Worm (Caenorhabditis elegans) whole organism, L1 larva: Measurements from ENCODE around the gene rcs-1.

Source experiments
- C04F5.9 ChIP-seq: sonication (generic microtip); optimal IDR thresholded peaks from 2 replicates; lab custom pipeline; 2016; ENCODE audit warnings: missing genetic modification characterization, missing compliant biosample characterization
- C16A3.4 ChIP-seq: fragments of 150-350 bp; optimal IDR thresholded peaks from 2 replicates; lab custom pipeline; 2014; ENCODE audit warnings: missing biosample characterization, missing genetic modification characterization
- F16B12.6 ChIP-seq: fragments of 150-350 bp; optimal IDR thresholded peaks from 2 replicates; lab custom pipeline; 2014; ENCODE audit warnings: missing biosample characterization, missing genetic modification characterization
- Y116A8C.19 ChIP-seq: sonication (generic microtip); optimal IDR thresholded peaks from 2 replicates; lab custom pipeline; 2016; ENCODE audit warnings: missing compliant biosample characterization, missing genetic modification characterization, borderline replicate concordance
- aha-1 ChIP-seq: fragments of 150-350 bp; optimal IDR thresholded peaks from 2 replicates; lab custom pipeline; 2014; ENCODE audit warnings: missing biosample characterization, missing genetic modification characterization
- alr-1 ChIP-seq: fragments of 200-800 bp; sonication (Bioruptor generic); optimal IDR thresholded peaks from 2 replicates; lab custom pipeline; 2018; ENCODE audit warnings: borderline replicate concordance, mild to moderate bottlenecking, missing genetic modification characterization, missing compliant biosample characterization
- aly-2 ChIP-seq: fragments of 150-350 bp; optimal IDR thresholded peaks from 2 replicates; lab custom pipeline; 2014; ENCODE audit warnings: missing biosample characterization, missing genetic modification characterization
- ama-1 ChIP-seq: fragments of 150-350 bp; optimal IDR thresholded peaks from 2 replicates; lab custom pipeline; 2014
- ceh-63 ChIP-seq: fragments of 200-800 bp; sonication (Bioruptor generic); optimal IDR thresholded peaks from 2 replicates; lab custom pipeline; 2018; ENCODE audit warnings: mild to moderate bottlenecking, missing genetic modification characterization, missing compliant biosample characterization
- ceh-90 ChIP-seq: sonication (generic microtip); optimal IDR thresholded peaks from 2 replicates; lab custom pipeline; 2016; ENCODE audit warnings: missing genetic modification characterization, missing compliant biosample characterization
- efl-1 ChIP-seq, 4 experiments: fragments of 150-350 bp; optimal IDR thresholded peaks in 3 of 4; peaks in 1 of 4; 1 replicate in 1 of 4; 2 replicates in 3 of 4; lab custom pipeline; 2014; ENCODE audit warnings: missing biosample characterization in 2 of 4, missing genetic modification characterization in 2 of 4, missing genetic modification reagents in 2 of 4
- efl-3 ChIP-seq: fragments of 200-800 bp; sonication (Bioruptor generic); optimal IDR thresholded peaks from 2 replicates; lab custom pipeline; 2018; ENCODE audit warnings: mild to moderate bottlenecking, missing genetic modification characterization, missing compliant biosample characterization
- egl-13 ChIP-seq: sonication (generic microtip); optimal IDR thresholded peaks from 2 replicates; lab custom pipeline; 2016; ENCODE audit warnings: missing genotype, missing genetic modification reagents, missing genetic modification characterization, missing compliant biosample characterization
- elt-2 ChIP-seq: sonication (generic microtip); optimal IDR thresholded peaks from 2 replicates; lab custom pipeline; 2016; ENCODE audit warnings: missing genetic modification characterization, mild to moderate bottlenecking, inconsistent platforms, missing compliant biosample characterization, missing genetic modification reagents
- ets-5 ChIP-seq: fragments of 200-800 bp; sonication (Bioruptor generic); IDR thresholded peaks from 2 replicates; pipeline ENCODE4 v1.3.6; 2022; ENCODE audit warnings: missing genetic modification characterization, missing compliant biosample characterization
- fkh-4 ChIP-seq: sonication (generic microtip); optimal IDR thresholded peaks from 2 replicates; lab custom pipeline; 2016; ENCODE audit warnings: missing compliant biosample characterization, missing genetic modification characterization, borderline replicate concordance
- fos-1 ChIP-seq: fragments of 150-350 bp; optimal IDR thresholded peaks from 2 replicates; lab custom pipeline; 2014; ENCODE audit warnings: missing biosample characterization, missing genetic modification characterization
- irx-1 ChIP-seq: sonication (generic microtip); optimal IDR thresholded peaks from 2 replicates; lab custom pipeline; 2016; ENCODE audit warnings: missing genetic modification characterization, missing compliant biosample characterization
- isw-1 ChIP-seq: fragments of 200-800 bp; sonication (Bioruptor generic); IDR thresholded peaks from 2 replicates; pipeline ENCODE4 v1.3.6; 2022; ENCODE audit warnings: missing genetic modification characterization, missing compliant biosample characterization
- jun-1 ChIP-seq: fragments of 150-350 bp; optimal IDR thresholded peaks from 2 replicates; lab custom pipeline; 2014; ENCODE audit warnings: missing biosample characterization, missing genetic modification reagents, missing genetic modification characterization
- lin-13 ChIP-seq: fragments of 150-350 bp; optimal IDR thresholded peaks from 2 replicates; lab custom pipeline; 2014; ENCODE audit warnings: missing biosample characterization, missing genetic modification reagents, missing genetic modification characterization
- lin-35 ChIP-seq, 2 experiments: fragments of 150-350 bp; optimal IDR thresholded peaks; 2 replicates each; lab custom pipeline; 2014; ENCODE audit warnings: missing biosample characterization in 2 of 2, missing genetic modification characterization in 2 of 2, missing genetic modification reagents in 2 of 2
- lin-39 ChIP-seq: fragments of 150-350 bp; optimal IDR thresholded peaks from 2 replicates; lab custom pipeline; 2014; ENCODE audit warnings: missing biosample characterization, missing genetic modification reagents, missing genetic modification characterization
- lir-3 ChIP-seq: sonication (generic microtip); optimal IDR thresholded peaks from 2 replicates; lab custom pipeline; 2016; ENCODE audit warnings: mild to moderate bottlenecking, missing genetic modification characterization, moderate library complexity, missing compliant biosample characterization; ENCODE audit not compliant: poor library complexity
- lsy-2 ChIP-seq, 2 experiments: fragments of 150-350 bp; optimal IDR thresholded peaks; 2 replicates each; lab custom pipeline; 2014; ENCODE audit warnings: missing biosample characterization in 2 of 2, missing genetic modification characterization in 2 of 2
- mab-9 ChIP-seq: fragments of 200-800 bp; sonication (Bioruptor generic); IDR thresholded peaks from 2 replicates; pipeline ENCODE4 v1.3.6; 2022; ENCODE audit warnings: missing genetic modification reagents, missing genetic modification characterization, missing compliant biosample characterization
- mef-2 ChIP-seq: fragments of 150-350 bp; optimal IDR thresholded peaks from 2 replicates; lab custom pipeline; 2014; ENCODE audit warnings: missing biosample characterization, missing genetic modification characterization
- mep-1 ChIP-seq: fragments of 150-350 bp; optimal IDR thresholded peaks from 2 replicates; lab custom pipeline; 2014; ENCODE audit warnings: missing biosample characterization, missing genetic modification characterization
- nhr-11 ChIP-seq: fragments of 150-350 bp; optimal IDR thresholded peaks from 2 replicates; lab custom pipeline; 2014; ENCODE audit warnings: missing biosample characterization, missing genetic modification characterization
- nhr-19 ChIP-seq: fragments of 200-800 bp; sonication (Bioruptor generic); conservative IDR thresholded peaks from 2 replicates; pipeline ENCODE4 v1.3.6; 2022; ENCODE audit warnings: missing genetic modification characterization, missing compliant biosample characterization
- nhr-237 ChIP-seq: fragments of 150-350 bp; optimal IDR thresholded peaks from 2 replicates; lab custom pipeline; 2014; ENCODE audit warnings: missing biosample characterization, missing genetic modification characterization
- nhr-47 ChIP-seq: sonication (generic microtip); optimal IDR thresholded peaks from 2 replicates; lab custom pipeline; 2016; ENCODE audit warnings: mild to moderate bottlenecking, missing genetic modification characterization, moderate library complexity, missing compliant biosample characterization
- nhr-71 ChIP-seq: sonication (generic microtip); optimal IDR thresholded peaks from 2 replicates; lab custom pipeline; 2016; ENCODE audit warnings: mild to moderate bottlenecking, missing genetic modification characterization, moderate library complexity, missing compliant biosample characterization
- nhr-76 ChIP-seq: sonication (generic microtip); optimal IDR thresholded peaks from 2 replicates; lab custom pipeline; 2017; ENCODE audit warnings: missing biosample characterization, missing genetic modification characterization
- nhr-77 ChIP-seq: fragments of 150-350 bp; optimal IDR thresholded peaks from 2 replicates; lab custom pipeline; 2014; ENCODE audit warnings: missing biosample characterization, missing genetic modification characterization
- nhr-84 ChIP-seq: sonication (generic microtip); optimal IDR thresholded peaks from 2 replicates; lab custom pipeline; 2017; ENCODE audit warnings: missing biosample characterization, missing genetic modification characterization
- nhr-90 ChIP-seq: sonication (generic microtip); optimal IDR thresholded peaks from 2 replicates; lab custom pipeline; 2016; ENCODE audit warnings: mild to moderate bottlenecking, missing genetic modification characterization, missing compliant biosample characterization; ENCODE audit not compliant: poor library complexity
- pag-3 ChIP-seq: sonication (generic microtip); optimal IDR thresholded peaks from 2 replicates; lab custom pipeline; 2017; ENCODE audit warnings: missing genetic modification characterization, mild to moderate bottlenecking, missing compliant biosample characterization, antibody characterized with exemption, borderline replicate concordance; ENCODE audit not compliant: insufficient read depth
- pax-3 ChIP-seq: fragments of 200-800 bp; sonication (Bioruptor generic); optimal IDR thresholded peaks from 2 replicates; lab custom pipeline; 2018; ENCODE audit warnings: mild to moderate bottlenecking, missing genetic modification characterization, moderate library complexity, missing compliant biosample characterization
- pqm-1 ChIP-seq: sonication (generic microtip); optimal IDR thresholded peaks from 3 replicates; lab custom pipeline; 2017; ENCODE audit warnings: missing biosample characterization, missing genetic modification characterization
- skn-1 ChIP-seq: fragments of 150-350 bp; optimal IDR thresholded peaks from 2 replicates; lab custom pipeline; 2014; ENCODE audit warnings: missing biosample characterization, missing genetic modification characterization
- snpc-4 ChIP-seq: fragments of 150-350 bp; optimal IDR thresholded peaks from 2 replicates; lab custom pipeline; 2014; ENCODE audit warnings: missing biosample characterization, missing genetic modification characterization
- sox-4 ChIP-seq: sonication (generic microtip); optimal IDR thresholded peaks from 2 replicates; lab custom pipeline; 2016; ENCODE audit warnings: missing genetic modification characterization, missing compliant biosample characterization
- sptf-1 ChIP-seq: fragments of 150-350 bp; optimal IDR thresholded peaks from 2 replicates; lab custom pipeline; 2014; ENCODE audit warnings: missing biosample characterization, missing genetic modification characterization
- swsn-7 ChIP-seq: sonication (generic microtip); optimal IDR thresholded peaks from 2 replicates; lab custom pipeline; 2016; ENCODE audit warnings: missing genetic modification characterization, missing compliant biosample characterization
- tbx-2 ChIP-seq: sonication (generic microtip); optimal IDR thresholded peaks from 2 replicates; lab custom pipeline; 2016; ENCODE audit warnings: missing genetic modification characterization, missing compliant biosample characterization
- unc-130 ChIP-seq: fragments of 150-350 bp; optimal IDR thresholded peaks from 2 replicates; lab custom pipeline; 2017; ENCODE audit warnings: missing biosample characterization, missing genetic modification characterization, inconsistent platforms
- unc-30 ChIP-seq: sonication (generic microtip); optimal IDR thresholded peaks from 2 replicates; lab custom pipeline; 2017; ENCODE audit warnings: missing biosample characterization, missing genetic modification characterization
- unc-98 ChIP-seq: fragments of 200-800 bp; sonication (Bioruptor generic); IDR thresholded peaks from 2 replicates; pipeline ENCODE4 v1.3.6; 2022; ENCODE audit warnings: missing genetic modification characterization, missing compliant biosample characterization
- xbp-1 ChIP-seq: sonication (generic microtip); optimal IDR thresholded peaks from 2 replicates; lab custom pipeline; 2016; ENCODE audit warnings: missing genetic modification characterization, missing compliant biosample characterization
- zag-1 ChIP-seq: fragments of 150-350 bp; optimal IDR thresholded peaks from 2 replicates; lab custom pipeline; 2014; ENCODE audit warnings: missing biosample characterization, missing genetic modification characterization
- zip-4 ChIP-seq: fragments of 200-800 bp; sonication (Bioruptor generic); optimal IDR thresholded peaks from 2 replicates; lab custom pipeline; 2018; ENCODE audit warnings: mild to moderate bottlenecking, missing genetic modification characterization, moderate library complexity, missing compliant biosample characterization
- ztf-4 ChIP-seq: fragments of 150-350 bp; optimal IDR thresholded peaks from 2 replicates; lab custom pipeline; 2014; ENCODE audit warnings: missing biosample characterization, missing genetic modification characterization

Gene rcs-1

DNA sequence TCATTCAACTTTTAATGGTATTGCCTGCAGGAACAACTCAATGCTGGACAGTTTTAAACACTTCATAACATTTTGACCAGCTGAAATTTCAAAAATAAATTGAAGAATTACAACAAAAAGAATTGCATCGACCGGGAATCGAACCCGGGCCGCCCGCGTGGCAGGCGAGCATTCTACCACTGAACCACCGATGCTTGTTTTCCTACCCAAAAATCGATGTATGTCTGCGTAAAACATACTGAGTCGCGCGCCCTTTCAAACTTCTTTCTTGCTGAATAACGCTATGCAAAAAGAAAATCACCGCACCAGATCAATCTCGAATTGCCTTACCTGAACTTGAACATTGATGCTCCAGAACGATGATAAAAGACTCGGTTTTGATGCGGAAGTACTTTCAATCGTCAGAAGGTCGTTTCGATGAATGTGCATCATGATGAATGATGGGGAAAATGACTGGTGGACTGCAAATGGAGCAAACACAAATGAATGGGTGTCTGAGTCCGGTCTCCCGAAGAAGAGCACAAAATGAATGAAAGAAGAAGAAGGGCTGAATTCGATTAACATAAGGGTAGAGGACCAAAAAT, 31.5 kb downstream of the rcs-1 start, which contains the start of gene R04E5.7 (continued):
- TF ChIP-seq mab-9 (GFP tag; lab: Robert Waterston, UW) (no peak), pag-3 (tag; lab: Kevin White, UChicago) (no peak), ztf-4 (tag; lab: Kevin White, UChicago) (no peak), jun-1 (tag; lab: Kevin White, UChicago) (no peak), zip-4 (GFP tag; lab: Kevin White, UChicago) (no peak), Y116A8C.19 (no peak), sptf-1 (no peak), C16A3.4 (tag; lab: Kevin White, UChicago) (peak; percentile 27), nhr-77 (tag; lab: Kevin White, UChicago) (peak; percentile 16), C04F5.9 (tag; lab: Kevin White, UChicago) (no peak), pqm-1 (tag; lab: Kevin White, UChicago) (no peak), nhr-71 (tag; lab: Kevin White, UChicago) (peak; percentile 58), skn-1 (tag; lab: Kevin White, UChicago) (peak; percentile 0), sox-4 (tag; lab: Kevin White, UChicago) (no peak), xbp-1 (tag; lab: Kevin White, UChicago) (peak; percentile 5), nhr-47 (tag; lab: Kevin White, UChicago) (peak; percentile 57), nhr-84 (no peak), zag-1 (no peak), efl-3 (GFP tag; lab: Kevin White, UChicago) (no peak), lin-13 (no peak), irx-1 (no peak), aly-2 (no peak), egl-13 (tag; lab: Kevin White, UChicago) (no peak), aha-1 (tag; lab: Kevin White, UChicago) (no peak), unc-130 (tag; lab: Kevin White, UChicago) (no peak), elt-2 (tag; lab: Kevin White, UChicago) (no peak), nhr-90 (peak; percentile 58), lin-35 (GFP tag; optimal IDR thresholded peaks at IDR 0.05; lab: Kevin White, UChicago) (peak in 1 of 2 experiments; percentile 55), swsn-7 (tag; lab: Kevin White, UChicago) (peak; percentile 42), unc-98 (GFP tag; lab: Robert Waterston, UW) (no peak), tbx-2 (tag; lab: Kevin White, UChicago) (no peak), mef-2 (tag; lab: Kevin White, UChicago) (no peak), lin-39 (tag; lab: Kevin White, UChicago) (no peak), alr-1 (tag; lab: Kevin White, UChicago) (no peak), lir-3 (tag; lab: Kevin White, UChicago) (no peak), nhr-76 (tag; lab: Kevin White, UChicago) (no peak), snpc-4 (tag; lab: Kevin White, UChicago) (no peak), efl-1 (optimal IDR thresholded peaks at IDR 0.05; lab: Kevin White, UChicago) (no peak), efl-1 (GFP tag; optimal IDR thresholded peaks at IDR 0.05 in 1 of 2; lab: Kevin White, UChicago) (peak in 1 of 2 experiments; percentile 80), ets-5 (GFP tag; lab: Robert Waterston, UW) (no peak), nhr-11 (tag; lab: Kevin White, UChicago) (no peak), nhr-19 (GFP tag; lab: Robert Waterston, UW) (peak; percentile 38), pax-3 (no peak), isw-1 (GFP tag; lab: Robert Waterston, UW) (no peak), lsy-2 (tag; optimal IDR thresholded peaks at IDR 0.05; lab: Kevin White, UChicago) (peak in 1 of 2 experiments; percentile 3), ceh-63 (GFP tag; lab: Kevin White, UChicago) (no peak), fos-1 (no peak), mep-1 (peak; percentile 5), fkh-4 (no peak), unc-30 (tag; lab: Kevin White, UChicago) (no peak), F16B12.6 (no peak), ceh-90 (tag; lab: Kevin White, UChicago) (no peak), nhr-237 (tag; lab: Kevin White, UChicago) (no peak), ama-1 (lab: Kevin White, UChicago) (no peak)
